Fruit fly (Drosophila melanogaster): ENCODE data around the gene fax.

The fax gene

dm6 chr3L:16392874-16393273 is 18.8 kb downstream of the fax start (continued):
- TF ChIP-seq CG30403 (GFP tag; optimal IDR thresholded peaks at IDR 0.05): peak; percentile 21
- TF ChIP-seq nmo (GFP tag; optimal IDR thresholded peaks at IDR 0.05): peak; percentile 32
- no peak for TF ChIP-seq jigr1 (GFP tag; IDR thresholded peaks at IDR 0.05)
- TF ChIP-seq CG14441 (GFP tag; IDR thresholded peaks at IDR 0.05): peak; percentile 27; the same call in 1 of the 2 replicates

dm6 chr3L:16392203-16392800 is 19.3 kb downstream of the fax start:
- peak; percentile 37 for TF ChIP-seq grn (GFP tag; optimal IDR thresholded peaks at IDR 0.05)
- TF ChIP-seq tna (GFP tag; IDR thresholded peaks at IDR 0.05; ENCODE audit: partially characterized antibody): 0 out of 2 replicates have a peak, but pooled peaks have one; percentile 29
- TF ChIP-seq HLH4C (GFP tag; IDR thresholded peaks at IDR 0.05; ENCODE audit: partially characterized antibody): 0 out of 3 replicates have a peak, but pooled peaks have one; percentile 8
- TF ChIP-seq NfI (GFP tag; optimal IDR thresholded peaks at IDR 0.05): no peak
- no peak for TF ChIP-seq CG43689 (GFP tag; IDR thresholded peaks at IDR 0.05)
- TF ChIP-seq CG11456 (GFP tag; IDR thresholded peaks at IDR 0.05): 0 out of 3 replicates have a peak, but pooled peaks have one; percentile 4
- TF ChIP-seq lab (GFP tag; optimal IDR thresholded peaks at IDR 0.05): peak; percentile 66
- TF ChIP-seq Hr3 (GFP tag; optimal IDR thresholded peaks at IDR 0.05): no peak
- TF ChIP-seq ken (GFP tag; IDR thresholded peaks at IDR 0.05): no peak
- peak in 1 of 2 experiments; percentile 62 for TF ChIP-seq Hr78 (GFP tag; optimal IDR thresholded peaks at IDR 0.05)
- TF ChIP-seq Usf (GFP tag; optimal IDR thresholded peaks at IDR 0.05): no peak
- no peak for TF ChIP-seq Nf-YA (GFP tag; IDR thresholded peaks at IDR 0.05)
- peak; percentile 64 for TF ChIP-seq sd (tag; optimal IDR thresholded peaks at IDR 0.05)
- peak; percentile 63; the same call in 1 of the 2 replicates for TF ChIP-seq crol (GFP tag; IDR thresholded peaks at IDR 0.05)
- no peak for TF ChIP-seq Drgx (GFP tag; IDR thresholded peaks at IDR 0.05)
- no peak for TF ChIP-seq CG11085 (GFP tag; IDR thresholded peaks at IDR 0.05)
- TF ChIP-seq sug (tag; optimal IDR thresholded peaks at IDR 0.05): peak; percentile 28

dm6 chr3L:16391257-16391656 is 20.4 kb downstream of the fax start:
- TF ChIP-seq seq (GFP tag; IDR thresholded peaks at IDR 0.05) (no peak), chinmo (GFP tag; IDR thresholded peaks at IDR 0.05; ENCODE audit: partially characterized antibody) (0 out of 4 replicates have a peak, but pooled peaks have one; percentile 41), pan (optimal IDR thresholded peaks at IDR 0.05) (no peak), pan (GFP tag; optimal IDR thresholded peaks at IDR 0.05 in 1 of 2, IDR thresholded peaks at IDR 0.05 in 1 of 2) (peak in 1 of 2 experiments; percentile 21), dysf (GFP tag; IDR thresholded peaks at IDR 0.05) (0 out of 3 replicates have a peak, but pooled peaks have one; percentile 20), HLH3B (GFP tag; IDR thresholded peaks at IDR 0.05) (no peak), CG8359 (GFP tag; optimal IDR thresholded peaks at IDR 0.05; ENCODE audit: borderline replicate concordance) (no peak), btn (GFP tag; optimal IDR thresholded peaks at IDR 0.05) (no peak), Med (GFP tag) (peak; percentile 28), maf-S (GFP tag; optimal IDR thresholded peaks at IDR 0.05) (no peak), D19A (tag; optimal IDR thresholded peaks at IDR 0.05) (no peak), CG3726 (GFP tag; IDR thresholded peaks at IDR 0.05) (no peak), rib (GFP tag; IDR thresholded peaks at IDR 0.05) (no peak), zfh1 (GFP tag; IDR thresholded peaks at IDR 0.05) (0 out of 3 replicates have a peak, but pooled peaks have one; percentile 23), CG18011 (GFP tag; optimal IDR thresholded peaks at IDR 0.05) (no peak), Ets65A (GFP tag) (peak; percentile 89)

All from whole organism, embryonic.